Worm (Caenorhabditis elegans): ENCODE results near the gene F08B12.11.

ce11 chrX:11337095-11337494 is 47.8 kb upstream of the F08B12.11 start:
- TF ChIP-seq nhr-76 (tag; optimal IDR thresholded peaks at IDR 0.05), result no peak
- TF ChIP-seq elt-2 (tag; optimal IDR thresholded peaks at IDR 0.05), result no peak
- TF ChIP-seq unc-62 (GFP tag; optimal IDR thresholded peaks at IDR 0.05), result no peak
- no peak for TF ChIP-seq R02D3.7 (tag; optimal IDR thresholded peaks at IDR 0.05)
- TF ChIP-seq ZK546.5 (tag; optimal IDR thresholded peaks at IDR 0.05), result no peak
- no peak for TF ChIP-seq nhr-25 (tag; optimal IDR thresholded peaks at IDR 0.05)
- TF ChIP-seq aly-2 (tag; optimal IDR thresholded peaks at IDR 0.05), result no peak
- TF ChIP-seq ceh-9 (tag; optimal IDR thresholded peaks at IDR 0.05), result no peak
- no peak for TF ChIP-seq lin-15B (tag; optimal IDR thresholded peaks at IDR 0.05)
